Worm (Caenorhabditis elegans) whole organism, L1 larva: Measurements from ENCODE around the gene ZC513.14.

Experiments used
- C04F5.9 ChIP-seq: sonication (generic microtip); optimal IDR thresholded peaks from 2 replicates; lab custom pipeline; 2016; ENCODE audit warnings: missing genetic modification characterization, missing compliant biosample characterization
- C34B4.2 ChIP-seq: sonication (generic microtip); optimal IDR thresholded peaks from 2 replicates; lab custom pipeline; 2017; ENCODE audit warnings: mild to moderate bottlenecking, missing genetic modification characterization, missing compliant biosample characterization
- Y116A8C.19 ChIP-seq: sonication (generic microtip); optimal IDR thresholded peaks from 2 replicates; lab custom pipeline; 2016; ENCODE audit warnings: missing compliant biosample characterization, missing genetic modification characterization, borderline replicate concordance
- blmp-1 ChIP-seq: fragments of 150-350 bp; optimal IDR thresholded peaks from 2 replicates; lab custom pipeline; 2014; ENCODE audit warnings: missing biosample characterization, missing genetic modification characterization
- ceh-82 ChIP-seq, 3 experiments: fragments of 150-350 bp in 1 of 3; sonication (generic microtip) in 2 of 3; optimal IDR thresholded peaks; 2 replicates each; lab custom pipeline; 2014 to 2017; ENCODE audit warnings: missing biosample characterization in 3 of 3, missing genetic modification characterization in 3 of 3
- ces-1 ChIP-seq: fragments of 150-350 bp; optimal IDR thresholded peaks from 2 replicates; lab custom pipeline; 2014; ENCODE audit warnings: missing biosample characterization, missing genetic modification reagents, missing genetic modification characterization
- dpl-1 ChIP-seq, 3 experiments: fragments of 150-350 bp in 2 of 3; sonication (generic microtip) in 1 of 3; optimal IDR thresholded peaks; 2 replicates each; lab custom pipeline; 2014 to 2017; ENCODE audit warnings: missing biosample characterization in 3 of 3, missing genetic modification characterization in 3 of 3, missing genetic modification reagents in 3 of 3
- dsc-1 ChIP-seq: sonication (generic microtip); optimal IDR thresholded peaks from 2 replicates; lab custom pipeline; 2016; ENCODE audit warnings: mild to moderate bottlenecking, missing genetic modification characterization, missing compliant biosample characterization
- efl-1 ChIP-seq, 4 experiments: fragments of 150-350 bp; optimal IDR thresholded peaks in 3 of 4; peaks in 1 of 4; 1 replicate in 1 of 4; 2 replicates in 3 of 4; lab custom pipeline; 2014; ENCODE audit warnings: missing biosample characterization in 2 of 4, missing genetic modification characterization in 2 of 4, missing genetic modification reagents in 2 of 4
- elt-2 ChIP-seq: sonication (generic microtip); optimal IDR thresholded peaks from 2 replicates; lab custom pipeline; 2016; ENCODE audit warnings: missing genetic modification characterization, mild to moderate bottlenecking, inconsistent platforms, missing compliant biosample characterization, missing genetic modification reagents
- elt-3 ChIP-seq, 6 experiments: fragments of 150-350 bp in 1 of 6; sonication (generic microtip); optimal IDR thresholded peaks; 2 replicates each; lab custom pipeline; 2017 to 2018; ENCODE audit warnings: missing biosample characterization in 6 of 6, missing genetic modification characterization in 6 of 6, inconsistent platforms in 1 of 6
- fkh-10 ChIP-seq: sonication (generic microtip); optimal IDR thresholded peaks from 2 replicates; lab custom pipeline; 2017; ENCODE audit warnings: missing biosample characterization, missing genetic modification reagents, missing genetic modification characterization
- fkh-4 ChIP-seq: sonication (generic microtip); optimal IDR thresholded peaks from 2 replicates; lab custom pipeline; 2016; ENCODE audit warnings: missing compliant biosample characterization, missing genetic modification characterization, borderline replicate concordance
- fkh-8 ChIP-seq: sonication (generic microtip); optimal IDR thresholded peaks from 2 replicates; lab custom pipeline; 2016; ENCODE audit warnings: mild to moderate bottlenecking, missing genetic modification characterization, missing compliant biosample characterization
- fos-1 ChIP-seq: fragments of 150-350 bp; optimal IDR thresholded peaks from 2 replicates; lab custom pipeline; 2014; ENCODE audit warnings: missing biosample characterization, missing genetic modification characterization
- grh-1 ChIP-seq: fragments of 200-800 bp; sonication (Bioruptor generic); IDR thresholded peaks from 2 replicates; pipeline ENCODE4 v1.3.6; 2022; ENCODE audit warnings: missing genetic modification reagents, missing genetic modification characterization, missing compliant biosample characterization
- isw-1 ChIP-seq: fragments of 200-800 bp; sonication (Bioruptor generic); IDR thresholded peaks from 2 replicates; pipeline ENCODE4 v1.3.6; 2022; ENCODE audit warnings: missing genetic modification characterization, missing compliant biosample characterization
- lin-14 ChIP-seq: fragments of 200-800 bp; sonication (Bioruptor generic); optimal IDR thresholded peaks from 2 replicates; lab custom pipeline; 2018; ENCODE audit warnings: mild to moderate bottlenecking, missing genetic modification characterization, moderate library complexity, missing compliant biosample characterization
- lin-35 ChIP-seq, 2 experiments: fragments of 150-350 bp; optimal IDR thresholded peaks; 2 replicates each; lab custom pipeline; 2014; ENCODE audit warnings: missing biosample characterization in 2 of 2, missing genetic modification characterization in 2 of 2, missing genetic modification reagents in 2 of 2
- lin-39 ChIP-seq: fragments of 150-350 bp; optimal IDR thresholded peaks from 2 replicates; lab custom pipeline; 2014; ENCODE audit warnings: missing biosample characterization, missing genetic modification reagents, missing genetic modification characterization
- lsy-2 ChIP-seq, 2 experiments: fragments of 150-350 bp; optimal IDR thresholded peaks; 2 replicates each; lab custom pipeline; 2014; ENCODE audit warnings: missing biosample characterization in 2 of 2, missing genetic modification characterization in 2 of 2
- mab-9 ChIP-seq: fragments of 200-800 bp; sonication (Bioruptor generic); IDR thresholded peaks from 2 replicates; pipeline ENCODE4 v1.3.6; 2022; ENCODE audit warnings: missing genetic modification reagents, missing genetic modification characterization, missing compliant biosample characterization
- mdl-1 ChIP-seq, 2 experiments: fragments of 150-350 bp; optimal IDR thresholded peaks; 2 replicates each; lab custom pipeline; 2014 to 2017; ENCODE audit warnings: missing biosample characterization in 2 of 2, missing genetic modification characterization in 2 of 2, inconsistent platforms in 1 of 2
- mef-2 ChIP-seq: fragments of 150-350 bp; optimal IDR thresholded peaks from 2 replicates; lab custom pipeline; 2014; ENCODE audit warnings: missing biosample characterization, missing genetic modification characterization
- mep-1 ChIP-seq: fragments of 150-350 bp; optimal IDR thresholded peaks from 2 replicates; lab custom pipeline; 2014; ENCODE audit warnings: missing biosample characterization, missing genetic modification characterization
- nhr-20 ChIP-seq: sonication (generic microtip); optimal IDR thresholded peaks from 2 replicates; lab custom pipeline; 2016; ENCODE audit warnings: mild to moderate bottlenecking, missing genetic modification characterization, missing compliant biosample characterization
- nhr-237 ChIP-seq: fragments of 150-350 bp; optimal IDR thresholded peaks from 2 replicates; lab custom pipeline; 2014; ENCODE audit warnings: missing biosample characterization, missing genetic modification characterization
- nhr-47 ChIP-seq: sonication (generic microtip); optimal IDR thresholded peaks from 2 replicates; lab custom pipeline; 2016; ENCODE audit warnings: mild to moderate bottlenecking, missing genetic modification characterization, moderate library complexity, missing compliant biosample characterization
- nhr-71 ChIP-seq: sonication (generic microtip); optimal IDR thresholded peaks from 2 replicates; lab custom pipeline; 2016; ENCODE audit warnings: mild to moderate bottlenecking, missing genetic modification characterization, moderate library complexity, missing compliant biosample characterization
- nhr-77 ChIP-seq: fragments of 150-350 bp; optimal IDR thresholded peaks from 2 replicates; lab custom pipeline; 2014; ENCODE audit warnings: missing biosample characterization, missing genetic modification characterization
- nhr-84 ChIP-seq: sonication (generic microtip); optimal IDR thresholded peaks from 2 replicates; lab custom pipeline; 2017; ENCODE audit warnings: missing biosample characterization, missing genetic modification characterization
- nhr-85 ChIP-seq: sonication (generic microtip); peaks from one replicate; lab custom pipeline; 2016; ENCODE audit warnings: missing genetic modification characterization, inconsistent platforms, missing compliant biosample characterization
- nhr-90 ChIP-seq: sonication (generic microtip); optimal IDR thresholded peaks from 2 replicates; lab custom pipeline; 2016; ENCODE audit warnings: mild to moderate bottlenecking, missing genetic modification characterization, missing compliant biosample characterization; ENCODE audit not compliant: poor library complexity
- pag-3 ChIP-seq: sonication (generic microtip); optimal IDR thresholded peaks from 2 replicates; lab custom pipeline; 2017; ENCODE audit warnings: missing genetic modification characterization, mild to moderate bottlenecking, missing compliant biosample characterization, antibody characterized with exemption, borderline replicate concordance; ENCODE audit not compliant: insufficient read depth
- pqm-1 ChIP-seq: sonication (generic microtip); optimal IDR thresholded peaks from 3 replicates; lab custom pipeline; 2017; ENCODE audit warnings: missing biosample characterization, missing genetic modification characterization
- rnt-1 ChIP-seq: sonication (generic microtip); optimal IDR thresholded peaks from 2 replicates; lab custom pipeline; 2016; ENCODE audit warnings: mild to moderate bottlenecking, missing genetic modification characterization, moderate library complexity, missing compliant biosample characterization
- skn-1 ChIP-seq: fragments of 150-350 bp; optimal IDR thresholded peaks from 2 replicates; lab custom pipeline; 2014; ENCODE audit warnings: missing biosample characterization, missing genetic modification characterization
- snu-23 ChIP-seq: sonication (generic microtip); optimal IDR thresholded peaks from 2 replicates; lab custom pipeline; 2016; ENCODE audit warnings: missing genetic modification characterization, missing compliant biosample characterization
- swsn-7 ChIP-seq: sonication (generic microtip); optimal IDR thresholded peaks from 2 replicates; lab custom pipeline; 2016; ENCODE audit warnings: missing genetic modification characterization, missing compliant biosample characterization
- tbx-2 ChIP-seq: sonication (generic microtip); optimal IDR thresholded peaks from 2 replicates; lab custom pipeline; 2016; ENCODE audit warnings: missing genetic modification characterization, missing compliant biosample characterization
- unc-130 ChIP-seq: fragments of 150-350 bp; optimal IDR thresholded peaks from 2 replicates; lab custom pipeline; 2017; ENCODE audit warnings: missing biosample characterization, missing genetic modification characterization, inconsistent platforms
- unc-86 ChIP-seq: sonication (generic microtip); optimal IDR thresholded peaks from 2 replicates; lab custom pipeline; 2016; ENCODE audit warnings: missing genetic modification characterization, missing compliant biosample characterization
- unc-98 ChIP-seq: fragments of 200-800 bp; sonication (Bioruptor generic); IDR thresholded peaks from 2 replicates; pipeline ENCODE4 v1.3.6; 2022; ENCODE audit warnings: missing genetic modification characterization, missing compliant biosample characterization
- xbp-1 ChIP-seq: sonication (generic microtip); optimal IDR thresholded peaks from 2 replicates; lab custom pipeline; 2016; ENCODE audit warnings: missing genetic modification characterization, missing compliant biosample characterization
- zag-1 ChIP-seq: fragments of 150-350 bp; optimal IDR thresholded peaks from 2 replicates; lab custom pipeline; 2014; ENCODE audit warnings: missing biosample characterization, missing genetic modification characterization
- ztf-11 ChIP-seq, 2 experiments: sonication (generic microtip); optimal IDR thresholded peaks; 2 replicates each; lab custom pipeline; 2016 to 2017; ENCODE audit warnings: missing genetic modification characterization in 2 of 2, missing biosample characterization in 1 of 2, missing compliant biosample characterization in 1 of 2

The ZC513.14 gene

ce11 chrV:8026343-8026742 lies 9.5 kb downstream of the ZC513.14 start, which contains the start of gene F43H9.4:
TSS of gene F43H9.4 (plus strand) at chrV:8026708.
- no peak for TF ChIP-seq rnt-1 (tag; lab: Kevin White, UChicago)
- TF ChIP-seq unc-98 (GFP tag; lab: Robert Waterston, UW) = no peak
- peak; percentile 48 for TF ChIP-seq nhr-90 (tag; lab: Kevin White, UChicago)
- TF ChIP-seq nhr-20 (tag; lab: Kevin White, UChicago) = peak; percentile 82
- TF ChIP-seq C04F5.9 (tag; lab: Kevin White, UChicago) = no peak
- peak; percentile 87 for TF ChIP-seq xbp-1 (tag; lab: Kevin White, UChicago)
- TF ChIP-seq swsn-7 (tag; lab: Kevin White, UChicago) = no peak
- TF ChIP-seq pag-3 (tag; lab: Kevin White, UChicago) = peak; percentile 26
- peak; percentile 91 for TF ChIP-seq nhr-85 (tag; lab: Kevin White, UChicago)
- TF ChIP-seq isw-1 (GFP tag; lab: Robert Waterston, UW) = no peak
- peak in 5 of 6 experiments; percentile 47 to 94 (median 62) for TF ChIP-seq elt-3 (tag; optimal IDR thresholded peaks at IDR 0.05; lab: Kevin White, UChicago)
- peak in 1 of 2 experiments; percentile 3 for TF ChIP-seq lsy-2 (tag; optimal IDR thresholded peaks at IDR 0.05; lab: Kevin White, UChicago)
- peak in 1 of 2 experiments; percentile 77 for TF ChIP-seq mdl-1 (tag; optimal IDR thresholded peaks at IDR 0.05; lab: Kevin White, UChicago)
- no peak for TF ChIP-seq C34B4.2 (tag; lab: Kevin White, UChicago)
- peak in 1 of 2 experiments; percentile 8 for TF ChIP-seq lin-35 (GFP tag; optimal IDR thresholded peaks at IDR 0.05; lab: Kevin White, UChicago)
- TF ChIP-seq snu-23 (GFP tag; lab: Kevin White, UChicago) = peak; percentile 64
- TF ChIP-seq grh-1 = peak; percentile 39; the same call in 1 of the 2 replicates
- peak; percentile 18 for TF ChIP-seq unc-130 (tag; lab: Kevin White, UChicago)
- TF ChIP-seq tbx-2 (tag; lab: Kevin White, UChicago) = peak; percentile 20
- TF ChIP-seq lin-14 (GFP tag; lab: Kevin White, UChicago) = peak; percentile 74
- peak; percentile 30 for TF ChIP-seq nhr-47
- TF ChIP-seq dpl-1 (GFP tag; optimal IDR thresholded peaks at IDR 0.05; lab: Kevin White, UChicago) = peak in 1 of 3 experiments; percentile 9
- TF ChIP-seq nhr-71 = peak; percentile 63
- peak; percentile 62 for TF ChIP-seq blmp-1
- TF ChIP-seq, all 84 proteins: peak for 18

ce11 chrV:8025259-8025658 lies 10.6 kb downstream of the ZC513.14 start:
- TF ChIP-seq dsc-1 (no peak), swsn-7 (tag; lab: Kevin White, UChicago) (no peak), C34B4.2 (tag; lab: Kevin White, UChicago) (no peak), nhr-84 (tag; lab: Kevin White, UChicago) (no peak), nhr-85 (tag; lab: Kevin White, UChicago) (peak; percentile 90), nhr-77 (tag; lab: Kevin White, UChicago) (no peak), lin-14 (GFP tag; lab: Kevin White, UChicago) (peak; percentile 57), nhr-90 (tag; lab: Kevin White, UChicago) (no peak), nhr-20 (tag; lab: Kevin White, UChicago) (peak; percentile 52), mep-1 (peak; percentile 23), elt-2 (tag; lab: Kevin White, UChicago) (no peak), nhr-71 (peak; percentile 49), skn-1 (no peak), ces-1 (GFP tag; lab: Kevin White, UChicago) (no peak), grh-1 (no peak), isw-1 (GFP tag; lab: Robert Waterston, UW) (no peak), zag-1 (tag; lab: Kevin White, UChicago) (no peak), pqm-1 (tag; lab: Kevin White, UChicago) (no peak), lin-39 (tag; lab: Kevin White, UChicago) (no peak), ztf-11 (tag; optimal IDR thresholded peaks at IDR 0.05; lab: Kevin White, UChicago) (no peak), mef-2 (no peak), efl-1 (optimal IDR thresholded peaks at IDR 0.05; lab: Kevin White, UChicago) (no peak), efl-1 (GFP tag; optimal IDR thresholded peaks at IDR 0.05 in 1 of 2; lab: Kevin White, UChicago) (peak in 1 of 2 experiments; percentile 43), nhr-47 (no peak), mab-9 (GFP tag; lab: Robert Waterston, UW) (no peak), tbx-2 (tag; lab: Kevin White, UChicago) (no peak), snu-23 (GFP tag; lab: Kevin White, UChicago) (peak; percentile 38), ceh-82 (tag; optimal IDR thresholded peaks at IDR 0.05; lab: Kevin White, UChicago) (no peak), fkh-10 (GFP tag; lab: Kevin White, UChicago) (no peak), fos-1 (tag; lab: Kevin White, UChicago) (no peak), Y116A8C.19 (tag; lab: Kevin White, UChicago) (no peak), C04F5.9 (tag; lab: Kevin White, UChicago) (no peak), fkh-8 (tag; lab: Kevin White, UChicago) (no peak), lsy-2 (tag; optimal IDR thresholded peaks at IDR 0.05; lab: Kevin White, UChicago) (no peak), unc-86 (tag; lab: Kevin White, UChicago) (no peak), fkh-4 (no peak), pag-3 (tag; lab: Kevin White, UChicago) (no peak), nhr-237 (no peak), rnt-1 (tag; lab: Kevin White, UChicago) (no peak)
